Fruit fly (Drosophila melanogaster) whole organism, prepupa: ENCODE data around the gene SLC22A.

Source experiments
- Blimp-1 ChIP-seq: fragments of 200-800 bp; sonication (Bioruptor generic); optimal IDR thresholded peaks from 3 replicates; lab custom pipeline; 2017; ENCODE audit warnings: missing biosample characterization, missing genetic modification characterization, mild to moderate bottlenecking, moderate library complexity, missing genetic modification reagents
- CG10631 ChIP-seq: fragments of 200-800 bp; sonication (Bioruptor generic); optimal IDR thresholded peaks from 2 replicates; lab custom pipeline; 2016; ENCODE audit warnings: missing biosample characterization, missing genetic modification characterization
- CG10669 ChIP-seq: fragments of 200-800 bp; sonication (Bioruptor generic); optimal IDR thresholded peaks from 3 replicates; lab custom pipeline; 2018; ENCODE audit warnings: missing biosample characterization, mild to moderate bottlenecking, missing genetic modification characterization, moderate library complexity
- CG11762 ChIP-seq: fragments of 200-800 bp; sonication (Bioruptor generic); optimal IDR thresholded peaks from 3 replicates; lab custom pipeline; 2016; ENCODE audit warnings: missing biosample characterization, missing genetic modification characterization; ENCODE audit not compliant: insufficient read depth
- CG11902 ChIP-seq: fragments of 200-800 bp; sonication (Bioruptor generic); optimal IDR thresholded peaks from 3 replicates; lab custom pipeline; 2016; ENCODE audit warnings: missing biosample characterization, missing genetic modification characterization
- CG15336 ChIP-seq: fragments of 200-800 bp; sonication (Bioruptor generic); IDR thresholded peaks from 2 replicates; pipeline ENCODE4 v1.3.6; 2022; ENCODE audit warnings: missing biosample characterization, missing genetic modification characterization
- CG1621 ChIP-seq: fragments of 200-800 bp; sonication (Bioruptor generic); optimal IDR thresholded peaks from 3 replicates; lab custom pipeline; 2018; ENCODE audit warnings: missing biosample characterization, mild to moderate bottlenecking, missing genetic modification characterization
- CG16779 ChIP-seq: fragments of 200-800 bp; sonication (Bioruptor generic); optimal IDR thresholded peaks from 3 replicates; lab custom pipeline; 2017; ENCODE audit warnings: missing biosample characterization, mild to moderate bottlenecking, missing genetic modification characterization
- CG3032 ChIP-seq: fragments of 200-800 bp; optimal IDR thresholded peaks from 2 replicates; lab custom pipeline; 2019; ENCODE audit warnings: missing biosample characterization, mild to moderate bottlenecking, missing genetic modification characterization, moderate library complexity
- CG32006 ChIP-seq: fragments of 200-800 bp; sonication (Bioruptor generic); optimal IDR thresholded peaks from 3 replicates; lab custom pipeline; 2017; ENCODE audit warnings: missing biosample characterization, mild to moderate bottlenecking, missing genetic modification characterization
- CG34406 ChIP-seq: fragments of 200-800 bp; sonication (Bioruptor generic); optimal IDR thresholded peaks from 3 replicates; lab custom pipeline; 2016; ENCODE audit warnings: missing biosample characterization, missing genetic modification characterization
- CG3919 ChIP-seq: fragments of 200-800 bp; sonication (Bioruptor generic); optimal IDR thresholded peaks from 3 replicates; lab custom pipeline; 2016; ENCODE audit warnings: missing biosample characterization, missing genetic modification characterization
- CG4318 ChIP-seq: fragments of 200-800 bp; sonication (Bioruptor generic); optimal IDR thresholded peaks from 3 replicates; lab custom pipeline; 2017; ENCODE audit warnings: missing biosample characterization, mild to moderate bottlenecking, missing genetic modification characterization
- CG6163 ChIP-seq: fragments of 200-800 bp; sonication (Bioruptor generic); IDR thresholded peaks from 3 replicates; pipeline ENCODE4 v1.3.6; 2022; ENCODE audit warnings: missing biosample characterization, missing genetic modification characterization
- CG6276 ChIP-seq: fragments of 200-800 bp; sonication (Bioruptor generic); optimal IDR thresholded peaks from 2 replicates; lab custom pipeline; 2017; ENCODE audit warnings: missing biosample characterization, mild to moderate bottlenecking, missing genetic modification characterization
- CG6792 ChIP-seq: fragments of 200-800 bp; sonication (Bioruptor generic); optimal IDR thresholded peaks from 3 replicates; lab custom pipeline; 2016; ENCODE audit warnings: missing biosample characterization, missing genetic modification characterization
- CG6808 ChIP-seq: fragments of 200-800 bp; sonication (Bioruptor generic); optimal IDR thresholded peaks from 3 replicates; lab custom pipeline; 2017; ENCODE audit warnings: missing biosample characterization, missing genetic modification characterization, mild to moderate bottlenecking, moderate library complexity, missing genetic modification reagents
- CG7368 ChIP-seq: fragments of 200-800 bp; sonication (Bioruptor generic); optimal IDR thresholded peaks from 3 replicates; lab custom pipeline; 2016; ENCODE audit warnings: missing biosample characterization, missing genetic modification characterization
- CG8119 ChIP-seq: fragments of 200-800 bp; sonication (Bioruptor generic); IDR thresholded peaks from 3 replicates; pipeline ENCODE4 v1.3.6; 2022; ENCODE audit warnings: missing biosample characterization, missing genetic modification characterization
- CG8319 ChIP-seq: fragments of 200-800 bp; sonication (Bioruptor generic); optimal IDR thresholded peaks from 3 replicates; lab custom pipeline; 2016; ENCODE audit warnings: missing biosample characterization, missing genetic modification characterization
- CG8632 ChIP-seq: fragments of 200-800 bp; sonication (Bioruptor generic); optimal IDR thresholded peaks from 3 replicates; lab custom pipeline; 2016; ENCODE audit warnings: missing biosample characterization, missing genetic modification characterization
- Eip75B ChIP-seq: fragments of 200-800 bp; sonication (Bioruptor generic); optimal IDR thresholded peaks from 3 replicates; lab custom pipeline; 2016; ENCODE audit warnings: missing biosample characterization, missing genetic modification characterization
- Eip78C ChIP-seq: fragments of 200-800 bp; sonication (Bioruptor generic); peaks from one replicate; lab custom pipeline; 2016; ENCODE audit warnings: missing biosample characterization, missing genetic modification characterization
- Eip93F ChIP-seq: fragments of 200-800 bp; sonication (Bioruptor generic); optimal IDR thresholded peaks from 2 replicates; lab custom pipeline; 2016; ENCODE audit warnings: missing biosample characterization, mild to moderate bottlenecking, missing genetic modification characterization
- Ets96B ChIP-seq: fragments of 200-800 bp; optimal IDR thresholded peaks from 2 replicates; lab custom pipeline; 2019; ENCODE audit warnings: missing biosample characterization, mild to moderate bottlenecking, missing genetic modification characterization, moderate library complexity
- Gug ChIP-seq: fragments of 200-800 bp; sonication (Bioruptor generic); IDR thresholded peaks from 2 replicates; pipeline ENCODE4 v1.3.6; 2022; ENCODE audit warnings: missing biosample characterization, missing genetic modification characterization
- Hr38 ChIP-seq: sonication (Bioruptor generic); optimal IDR thresholded peaks from 2 replicates; lab custom pipeline; 2016; ENCODE audit warnings: missing biosample characterization, missing genetic modification characterization
- Hr39 ChIP-seq: fragments of 200-800 bp; sonication (Bioruptor generic); optimal IDR thresholded peaks from 2 replicates; lab custom pipeline; 2016; ENCODE audit warnings: missing biosample characterization, missing genetic modification characterization
- Hr4 ChIP-seq: fragments of 200-800 bp; sonication (Bioruptor generic); optimal IDR thresholded peaks from 3 replicates; lab custom pipeline; 2016; ENCODE audit warnings: missing biosample characterization, missing genetic modification characterization
- Lpt ChIP-seq: fragments of 200-800 bp; sonication (Bioruptor generic); optimal IDR thresholded peaks from 3 replicates; lab custom pipeline; 2016; ENCODE audit warnings: missing biosample characterization, missing genetic modification characterization
- Met ChIP-seq: fragments of 200-800 bp; sonication (Bioruptor generic); optimal IDR thresholded peaks from 3 replicates; lab custom pipeline; 2016; ENCODE audit warnings: missing biosample characterization, missing genetic modification characterization
- OdsH ChIP-seq: fragments of 200-800 bp; sonication (Bioruptor generic); optimal IDR thresholded peaks from 3 replicates; lab custom pipeline; 2016; ENCODE audit warnings: missing biosample characterization, missing genetic modification characterization
- Smox ChIP-seq: fragments of 200-800 bp; sonication (Bioruptor generic); optimal IDR thresholded peaks from 3 replicates; lab custom pipeline; 2016; ENCODE audit warnings: missing biosample characterization, missing genetic modification characterization
- Sox14 ChIP-seq: fragments of 200-800 bp; sonication (Bioruptor generic); optimal IDR thresholded peaks from 3 replicates; lab custom pipeline; 2016; ENCODE audit warnings: missing biosample characterization, missing genetic modification characterization
- achi ChIP-seq: fragments of 200-800 bp; sonication (Bioruptor generic); optimal IDR thresholded peaks from 3 replicates; lab custom pipeline; 2016; ENCODE audit warnings: missing biosample characterization, missing genetic modification characterization
- acj6 ChIP-seq: fragments of 200-800 bp; sonication (Bioruptor generic); optimal IDR thresholded peaks from 3 replicates; lab custom pipeline; 2016; ENCODE audit warnings: missing biosample characterization, missing genetic modification characterization
- cyc ChIP-seq: fragments of 200-800 bp; sonication (Bioruptor generic); optimal IDR thresholded peaks from 3 replicates; lab custom pipeline; 2016; ENCODE audit warnings: missing biosample characterization, missing genetic modification characterization
- eg ChIP-seq: fragments of 200-800 bp; sonication (Bioruptor generic); IDR thresholded peaks from 3 replicates; pipeline ENCODE4 v1.3.6; 2022; ENCODE audit warnings: missing biosample characterization, missing genetic modification characterization
- esn ChIP-seq: fragments of 200-800 bp; sonication (Bioruptor generic); optimal IDR thresholded peaks from 2 replicates; lab custom pipeline; 2016; ENCODE audit warnings: missing biosample characterization, mild to moderate bottlenecking, missing genetic modification characterization, moderate library complexity
- fd59A ChIP-seq: fragments of 200-800 bp; sonication (Bioruptor generic); optimal IDR thresholded peaks from 2 replicates; lab custom pipeline; 2017; ENCODE audit warnings: missing biosample characterization, mild to moderate bottlenecking, missing genetic modification characterization, missing genetic modification reagents
- fd85E ChIP-seq: fragments of 200-800 bp; sonication (Bioruptor generic); optimal IDR thresholded peaks from 3 replicates; lab custom pipeline; 2016; ENCODE audit warnings: missing biosample characterization, missing genetic modification characterization
- fkh ChIP-seq: fragments of 200-800 bp; sonication (Bioruptor generic); optimal IDR thresholded peaks from 3 replicates; lab custom pipeline; 2017; ENCODE audit warnings: missing biosample characterization, mild to moderate bottlenecking, missing genetic modification characterization, moderate library complexity
- net ChIP-seq: fragments of 200-800 bp; sonication (Bioruptor generic); optimal IDR thresholded peaks from 3 replicates; lab custom pipeline; 2016; ENCODE audit warnings: missing biosample characterization, missing genetic modification characterization
- pdm3 ChIP-seq: fragments of 200-800 bp; sonication (Bioruptor generic); optimal IDR thresholded peaks from 3 replicates; lab custom pipeline; 2016; ENCODE audit warnings: missing biosample characterization, missing genetic modification characterization
- salr ChIP-seq, 2 experiments: fragments of 200-800 bp; sonication (Bioruptor generic); optimal IDR thresholded peaks; 3 replicates each; lab custom pipeline; 2016 to 2018; ENCODE audit warnings: missing biosample characterization in 2 of 2, missing genetic modification characterization in 2 of 2, mild to moderate bottlenecking in 1 of 2
- svp ChIP-seq: fragments of 200-800 bp; sonication (Bioruptor generic); peaks from one replicate; lab custom pipeline; 2016; ENCODE audit warnings: missing biosample characterization, missing genetic modification characterization
- topi ChIP-seq: fragments of 200-800 bp; sonication (Bioruptor generic); optimal IDR thresholded peaks from 3 replicates; lab custom pipeline; 2016; ENCODE audit warnings: missing biosample characterization, missing genetic modification characterization
- vri ChIP-seq: fragments of 200-800 bp; sonication (Bioruptor generic); optimal IDR thresholded peaks from 3 replicates; lab custom pipeline; 2016; ENCODE audit warnings: missing biosample characterization, mild to moderate bottlenecking, missing genetic modification characterization

Gene SLC22A

DNA sequence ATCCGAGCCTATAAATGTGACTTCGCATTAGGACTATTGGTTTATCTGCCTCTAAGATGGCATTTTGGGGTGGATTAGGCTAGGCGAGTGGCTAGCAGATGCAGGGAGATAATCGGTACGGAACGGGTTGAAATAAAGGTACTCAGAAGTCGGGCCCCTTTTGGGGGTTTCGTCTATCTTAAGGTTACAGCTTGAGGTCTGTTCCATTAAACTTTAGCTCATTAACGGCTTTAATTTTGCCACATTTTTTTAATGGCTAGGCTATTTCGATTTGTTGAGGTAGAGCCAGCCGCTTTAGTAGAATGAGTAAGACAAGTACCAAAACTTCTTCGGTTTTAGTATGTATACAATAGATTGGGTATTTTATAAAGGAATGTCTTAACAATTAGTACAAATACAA is 40.4 kb upstream of the SLC22A start (continued):
- TF ChIP-seq Blimp-1 (GFP tag; lab: Kevin White, UChicago) (no peak), CG6792 (no peak), Gug (no peak; the same call in 1 of the 2 replicates), svp (GFP tag; lab: Kevin White, UChicago) (no peak), CG8119 (GFP tag; lab: Robert Waterston, UW) (peak; percentile 39; the same call in 1 of the 3 replicates), CG11902 (no peak), fkh (GFP tag; lab: Kevin White, UChicago) (no peak), CG3032 (tag; lab: Kevin White, UChicago) (no peak), CG6163 (GFP tag; lab: Robert Waterston, UW) (no peak), pdm3 (GFP tag; lab: Kevin White, UChicago) (peak; percentile 46), net (GFP tag; lab: Kevin White, UChicago) (no peak), CG7368 (GFP tag; lab: Kevin White, UChicago) (no peak), salr (GFP tag; optimal IDR thresholded peaks at IDR 0.05; lab: Kevin White, UChicago) (peak in 1 of 2 experiments; percentile 52), acj6 (GFP tag; lab: Kevin White, UChicago) (no peak), CG8319 (no peak), Smox (GFP tag; lab: Kevin White, UChicago) (no peak), CG10631 (GFP tag; lab: Kevin White, UChicago) (peak; percentile 49), Eip93F (GFP tag; lab: Kevin White, UChicago) (no peak), CG32006 (GFP tag; lab: Kevin White, UChicago) (peak; percentile 68), Hr39 (GFP tag; lab: Kevin White, UChicago) (no peak)

DNA sequence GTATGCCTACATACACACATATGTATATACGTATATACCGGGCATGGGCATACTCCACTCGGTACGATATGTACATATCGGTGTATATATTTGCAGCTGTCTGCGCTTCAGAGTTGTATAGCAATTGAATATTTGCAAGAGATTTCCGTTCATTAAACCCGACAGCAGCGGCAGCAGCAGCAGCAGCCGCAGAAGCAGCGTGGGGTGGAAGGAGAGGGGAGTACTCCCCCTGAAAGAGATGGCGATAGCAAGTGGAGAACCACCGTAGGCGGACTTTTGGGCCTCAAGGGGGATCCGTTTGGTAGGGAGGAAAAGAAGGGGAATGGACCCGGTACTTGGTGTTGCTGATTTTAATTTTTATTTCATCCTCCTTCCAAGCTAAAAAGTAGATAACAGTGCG is 39.7 kb upstream of the SLC22A start:
- TF ChIP-seq CG15336 (GFP tag; lab: Robert Waterston, UW): peak; percentile 49; the same call in 1 of the 2 replicates
- TF ChIP-seq CG6808 (GFP tag; lab: Kevin White, UChicago): peak; percentile 56
- peak; percentile 48 for TF ChIP-seq Gug
- TF ChIP-seq Eip78C (GFP tag; lab: Kevin White, UChicago): peak; percentile 90
- TF ChIP-seq Hr38 (GFP tag; lab: Kevin White, UChicago): no peak
- peak; percentile 94 for TF ChIP-seq svp (GFP tag; lab: Kevin White, UChicago)
- TF ChIP-seq Blimp-1 (GFP tag; lab: Kevin White, UChicago): peak; percentile 18
- peak; percentile 65 for TF ChIP-seq Eip75B (GFP tag; lab: Kevin White, UChicago)
- peak; percentile 18 for TF ChIP-seq CG7368 (GFP tag; lab: Kevin White, UChicago)
- TF ChIP-seq CG16779 (tag; lab: Kevin White, UChicago): peak; percentile 55
- TF ChIP-seq OdsH (GFP tag; lab: Kevin White, UChicago): no peak
- TF ChIP-seq CG1621 (tag; lab: Kevin White, UChicago): peak; percentile 75
- no peak for TF ChIP-seq CG4318
- no peak for TF ChIP-seq CG6792
- peak in 1 of 2 experiments; percentile 8 for TF ChIP-seq salr (GFP tag; optimal IDR thresholded peaks at IDR 0.05; lab: Kevin White, UChicago)
- TF ChIP-seq net (GFP tag; lab: Kevin White, UChicago): peak; percentile 77
- peak; percentile 9 for TF ChIP-seq topi
- TF ChIP-seq CG8119 (GFP tag; lab: Robert Waterston, UW): peak; percentile 45; the same call in 1 of the 3 replicates
- peak; percentile 7 for TF ChIP-seq CG6276
- TF ChIP-seq CG3032 (tag; lab: Kevin White, UChicago): peak; percentile 15
- TF ChIP-seq eg: 0 out of 3 replicates have a peak, but pooled peaks have one; percentile 41
- peak; percentile 22 for TF ChIP-seq Ets96B (tag; lab: Kevin White, UChicago)
- peak; percentile 43 for TF ChIP-seq CG3919 (GFP tag; lab: Kevin White, UChicago)
- TF ChIP-seq cyc: peak; percentile 18
- TF ChIP-seq CG34406 (GFP tag; lab: Kevin White, UChicago): no peak
- TF ChIP-seq vri (GFP tag; lab: Kevin White, UChicago): peak; percentile 43
- TF ChIP-seq CG11762 (GFP tag; lab: Kevin White, UChicago): no peak
- no peak for TF ChIP-seq Hr39 (GFP tag; lab: Kevin White, UChicago)
- TF ChIP-seq acj6 (GFP tag; lab: Kevin White, UChicago): peak; percentile 10
- no peak for TF ChIP-seq fd59A (GFP tag; lab: Kevin White, UChicago)
- TF ChIP-seq esn (GFP tag; lab: Kevin White, UChicago): no peak
- peak; percentile 88 for TF ChIP-seq Lpt (GFP tag; lab: Kevin White, UChicago)
- TF ChIP-seq CG10669 (GFP tag; lab: Kevin White, UChicago): peak; percentile 0
- no peak for TF ChIP-seq Hr4
- TF ChIP-seq fkh (GFP tag; lab: Kevin White, UChicago): no peak
- TF ChIP-seq Sox14: peak; percentile 70
- TF ChIP-seq Met (GFP tag; lab: Kevin White, UChicago): peak; percentile 60
- TF ChIP-seq achi (GFP tag; lab: Kevin White, UChicago): no peak
- TF ChIP-seq fd85E (GFP tag; lab: Kevin White, UChicago): peak; percentile 15
- TF ChIP-seq CG6163 (GFP tag; lab: Robert Waterston, UW): peak; percentile 75
- TF ChIP-seq CG8632 (GFP tag; lab: Kevin White, UChicago): peak; percentile 5
- TF ChIP-seq CG8319: no peak
